Worm (Caenorhabditis elegans) whole organism, L4 larva: Measurements from ENCODE around the gene tbx-2.

Experiments
- F44E2.7 ChIP-seq: fragments of 200-800 bp; sonication (Bioruptor generic); IDR thresholded peaks from 2 replicates; pipeline ENCODE4 v2.1.2; 2022; ENCODE audit warnings: missing genetic modification characterization, missing compliant biosample characterization
- F49E8.2 ChIP-seq: sonication (generic microtip); optimal IDR thresholded peaks from 2 replicates; lab custom pipeline; 2016; ENCODE audit warnings: missing compliant biosample characterization, mild to moderate bottlenecking, missing genetic modification characterization, borderline replicate concordance
- ZK546.5 ChIP-seq, 2 experiments: sonication (generic microtip); optimal IDR thresholded peaks; 2 replicates each; lab custom pipeline; 2017; ENCODE audit warnings: missing biosample characterization in 2 of 2, missing genetic modification characterization in 2 of 2
- ama-1 ChIP-seq: fragments of 150-350 bp; optimal IDR thresholded peaks from 2 replicates; lab custom pipeline; 2014; ENCODE audit warnings: inconsistent platforms, mixed read lengths
- dmd-6 ChIP-seq: fragments of 200-800 bp; sonication (Bioruptor generic); IDR thresholded peaks from 2 replicates; pipeline ENCODE4 v1.3.6; 2022; ENCODE audit warnings: missing genetic modification reagents, missing genetic modification characterization, missing compliant biosample characterization
- lir-3 ChIP-seq: sonication (generic microtip); optimal IDR thresholded peaks from 2 replicates; lab custom pipeline; 2016; ENCODE audit warnings: mild to moderate bottlenecking, missing genetic modification characterization, missing compliant biosample characterization
- nhr-76 ChIP-seq: fragments of 150-350 bp; optimal IDR thresholded peaks from 2 replicates; lab custom pipeline; 2014; ENCODE audit warnings: missing biosample characterization, missing genetic modification characterization
- unc-39 ChIP-seq: sonication (generic microtip); optimal IDR thresholded peaks from 2 replicates; lab custom pipeline; 2017; ENCODE audit warnings: missing biosample characterization, missing genetic modification characterization

- no peak for TF ChIP-seq unc-39 (tag; lab: Kevin White, UChicago)
- no peak for TF ChIP-seq F44E2.7 (GFP tag; lab: Robert Waterston, UW)
- TF ChIP-seq dmd-6 (GFP tag; lab: Robert Waterston, UW) = no peak
- TF ChIP-seq lir-3 (tag; lab: Kevin White, UChicago) = no peak
- no peak for TF ChIP-seq ZK546.5 (tag; optimal IDR thresholded peaks at IDR 0.05; lab: Kevin White, UChicago)
- TF ChIP-seq F49E8.2 = no peak
- no peak for TF ChIP-seq ama-1 (lab: Kevin White, UChicago)
- TF ChIP-seq nhr-76 (tag; lab: Kevin White, UChicago) = no peak
These were observed 37.5 kb upstream of the tbx-2 start, which contains the start of gene cid-1 for ce11 chrIII:5173622-5174021.
